Fruit fly (Drosophila melanogaster): ENCODE data around the gene BoYb.

The BoYb gene

dm6 chr3L:22945264-22945941 is 43.7 kb downstream of the BoYb start, which contains the start of gene Mes2:
Mes2 (plus strand) TSS chr3L:22945657.
- no peak for TF ChIP-seq CTCF (optimal IDR thresholded peaks at IDR 0.05)
- TF ChIP-seq CG8478 (optimal IDR thresholded peaks at IDR 0.05) = no peak

- TF ChIP-seq CG8478 (optimal IDR thresholded peaks at IDR 0.05) = no peak
- no peak for TF ChIP-seq CTCF (optimal IDR thresholded peaks at IDR 0.05)
Measured at dm6 chr3L:22947993-22948954, 46.6 kb downstream of the BoYb start.

- TF ChIP-seq CTCF (optimal IDR thresholded peaks at IDR 0.05) = no peak
- TF ChIP-seq CG8478 (optimal IDR thresholded peaks at IDR 0.05) = no peak
Measured at dm6 chr3L:22952703-22953102, 51.0 kb downstream of the BoYb start.
